Fruit fly (Drosophila melanogaster): ENCODE results near the gene CG1136.

DNA sequence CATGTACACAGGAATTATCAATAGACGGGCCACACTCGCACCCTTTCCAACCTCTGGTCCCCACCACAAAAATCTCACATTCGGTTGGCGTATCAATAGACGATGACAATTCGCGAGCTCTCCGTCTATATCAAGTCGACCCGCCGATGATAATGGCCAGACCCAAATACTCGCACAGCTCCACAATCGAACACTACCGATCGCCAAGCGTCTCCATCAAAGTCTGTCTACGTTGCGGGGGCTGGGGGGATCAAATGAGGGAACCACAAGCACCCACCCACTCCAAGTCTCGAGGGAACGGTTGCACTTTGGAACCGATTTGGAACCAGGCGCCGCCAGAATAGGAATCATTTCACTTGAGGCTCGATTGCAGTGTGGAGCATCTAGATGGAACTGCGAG lies 22.0 kb downstream of the CG1136 start:
- no peak for TF ChIP-seq psq (optimal IDR thresholded peaks at IDR 0.05)
- TF ChIP-seq CG8478 (optimal IDR thresholded peaks at IDR 0.05): no peak
- TF ChIP-seq pan (optimal IDR thresholded peaks at IDR 0.05): no peak
- TF ChIP-seq usp (GFP tag; optimal IDR thresholded peaks at IDR 0.05): no peak
